Worm (Caenorhabditis elegans): ENCODE measurements around the gene F43C1.7.

F43C1.7 gene

DNA sequence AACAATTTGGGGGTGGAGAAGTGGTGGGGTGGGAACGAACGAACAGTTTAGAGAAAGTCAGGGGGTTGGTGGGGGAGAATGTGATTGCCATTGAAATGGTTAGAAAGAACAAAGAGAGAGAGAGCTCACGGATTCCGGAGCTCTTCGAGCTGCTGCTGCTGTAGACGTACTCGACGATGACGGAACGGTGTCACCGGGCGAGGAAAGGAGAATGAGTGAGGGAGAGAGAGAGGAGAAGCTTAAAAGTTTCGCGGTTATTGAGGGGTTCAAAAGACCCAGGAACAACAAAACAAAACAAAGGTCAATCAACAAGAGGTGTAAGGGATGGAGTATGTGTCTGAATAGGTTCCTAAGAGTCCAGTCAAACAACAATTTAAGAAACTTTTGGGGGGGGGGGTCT lies 33.9 kb upstream of the F43C1.7 start:
- TF ChIP-seq fkh-8 (tag; optimal IDR thresholded peaks at IDR 0.05) = no peak

ce11 chrIII:4275704-4276103 lies 33.3 kb upstream of the F43C1.7 start:
- TF ChIP-seq ceh-90 (tag; optimal IDR thresholded peaks at IDR 0.05) = no peak
- no peak for TF ChIP-seq nhr-20 (tag; optimal IDR thresholded peaks at IDR 0.05)
- peak; percentile 47 for TF ChIP-seq xbp-1 (tag; optimal IDR thresholded peaks at IDR 0.05)
- no peak for TF ChIP-seq zag-1 (tag; optimal IDR thresholded peaks at IDR 0.05)
- no peak for TF ChIP-seq ces-1 (GFP tag; optimal IDR thresholded peaks at IDR 0.05)
- TF ChIP-seq unc-62 (GFP tag; optimal IDR thresholded peaks at IDR 0.05) = no peak
- TF ChIP-seq ztf-11 (tag; optimal IDR thresholded peaks at IDR 0.05) = no peak
- peak in 1 of 2 experiments; percentile 38 for TF ChIP-seq efl-1 (optimal IDR thresholded peaks at IDR 0.05)
- peak; percentile 54 to 96 for TF ChIP-seq efl-1 (GFP tag; optimal IDR thresholded peaks at IDR 0.05 in 1 of 2)
- no peak for TF ChIP-seq pax-3 (tag; optimal IDR thresholded peaks at IDR 0.05)
- no peak for TF ChIP-seq ztf-4 (tag; optimal IDR thresholded peaks at IDR 0.05)
- TF ChIP-seq skn-1 (tag; optimal IDR thresholded peaks at IDR 0.05) = no peak
- TF ChIP-seq lsy-2 (tag; optimal IDR thresholded peaks at IDR 0.05) = peak in 1 of 2 experiments; percentile 14
- TF ChIP-seq ets-5 (GFP tag; IDR thresholded peaks at IDR 0.05) = no peak
- no peak for TF ChIP-seq nhr-84 (tag; optimal IDR thresholded peaks at IDR 0.05)
- TF ChIP-seq blmp-1 (tag; optimal IDR thresholded peaks at IDR 0.05) = no peak
- no peak for TF ChIP-seq lin-35 (GFP tag; optimal IDR thresholded peaks at IDR 0.05)
- TF ChIP-seq nhr-28 (tag; optimal IDR thresholded peaks at IDR 0.05) = no peak
- TF ChIP-seq nhr-71 (tag; optimal IDR thresholded peaks at IDR 0.05) = no peak
- no peak for TF ChIP-seq F16B12.6 (tag; optimal IDR thresholded peaks at IDR 0.05)
- no peak for TF ChIP-seq rnt-1 (tag; optimal IDR thresholded peaks at IDR 0.05)
- peak; percentile 31 for TF ChIP-seq nhr-85 (tag)
- TF ChIP-seq lin-39 (tag; optimal IDR thresholded peaks at IDR 0.05) = no peak
- TF ChIP-seq elt-3 (tag; optimal IDR thresholded peaks at IDR 0.05) = no peak
- TF ChIP-seq lin-15B (tag; optimal IDR thresholded peaks at IDR 0.05) = no peak
- TF ChIP-seq ceh-8 (GFP tag; optimal IDR thresholded peaks at IDR 0.05) = no peak
- TF ChIP-seq nhr-90 (tag; optimal IDR thresholded peaks at IDR 0.05; ENCODE audit: poor library complexity) = no peak
- TF ChIP-seq hlh-17 (GFP tag; optimal IDR thresholded peaks at IDR 0.05; ENCODE audit: borderline replicate concordance) = no peak
- TF ChIP-seq unc-30 (tag; optimal IDR thresholded peaks at IDR 0.05) = no peak
- TF ChIP-seq nhr-19 (GFP tag; conservative IDR thresholded peaks at IDR 0.05) = no peak
- TF ChIP-seq fkh-4 (tag; optimal IDR thresholded peaks at IDR 0.05; ENCODE audit: borderline replicate concordance) = no peak
- TF ChIP-seq aly-2 (tag; optimal IDR thresholded peaks at IDR 0.05) = no peak
- no peak for TF ChIP-seq efl-3 (GFP tag; optimal IDR thresholded peaks at IDR 0.05)
- TF ChIP-seq unc-130 (tag; optimal IDR thresholded peaks at IDR 0.05) = no peak
- peak; percentile 14 to 55 (median 50) for TF ChIP-seq dpl-1 (GFP tag; optimal IDR thresholded peaks at IDR 0.05)
- TF ChIP-seq hlh-4 (tag; optimal IDR thresholded peaks at IDR 0.05) = no peak
- TF ChIP-seq lin-14 (GFP tag; optimal IDR thresholded peaks at IDR 0.05) = no peak
- TF ChIP-seq Y116A8C.19 (tag; optimal IDR thresholded peaks at IDR 0.05; ENCODE audit: borderline replicate concordance) = no peak
- no peak for TF ChIP-seq sup-37 (GFP tag; optimal IDR thresholded peaks at IDR 0.05)

DNA sequence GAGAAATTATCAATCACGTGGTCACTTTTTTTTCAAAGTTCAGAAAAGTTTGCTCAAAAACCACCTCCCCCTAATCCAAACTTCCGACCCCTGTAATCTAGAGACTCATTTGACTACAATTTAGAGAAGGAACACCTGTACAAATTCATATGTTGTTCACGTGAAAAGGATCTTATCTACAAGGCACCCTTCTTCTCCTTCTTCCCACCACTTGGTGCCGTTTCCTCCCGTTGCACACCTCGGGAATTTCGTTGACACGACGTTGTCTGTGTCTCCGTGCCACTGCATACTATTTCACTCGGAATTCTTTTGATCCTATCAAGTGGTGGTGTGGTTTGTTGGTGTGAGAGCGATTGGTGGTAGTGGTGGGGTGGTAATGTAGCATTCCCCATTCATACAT lies 32.1 kb upstream of the F43C1.7 start:
- no peak for TF ChIP-seq mab-9 (GFP tag; IDR thresholded peaks at IDR 0.05)
- TF ChIP-seq C04F5.9 (tag; optimal IDR thresholded peaks at IDR 0.05) = no peak
- TF ChIP-seq lin-14 (GFP tag; optimal IDR thresholded peaks at IDR 0.05) = peak; percentile 12
- no peak for TF ChIP-seq efl-1 (optimal IDR thresholded peaks at IDR 0.05)
- TF ChIP-seq efl-1 (GFP tag; optimal IDR thresholded peaks at IDR 0.05 in 1 of 2) = peak in 1 of 2 experiments; percentile 49
